Worm (Caenorhabditis elegans): ENCODE results near the gene cyp-34A5.

DNA sequence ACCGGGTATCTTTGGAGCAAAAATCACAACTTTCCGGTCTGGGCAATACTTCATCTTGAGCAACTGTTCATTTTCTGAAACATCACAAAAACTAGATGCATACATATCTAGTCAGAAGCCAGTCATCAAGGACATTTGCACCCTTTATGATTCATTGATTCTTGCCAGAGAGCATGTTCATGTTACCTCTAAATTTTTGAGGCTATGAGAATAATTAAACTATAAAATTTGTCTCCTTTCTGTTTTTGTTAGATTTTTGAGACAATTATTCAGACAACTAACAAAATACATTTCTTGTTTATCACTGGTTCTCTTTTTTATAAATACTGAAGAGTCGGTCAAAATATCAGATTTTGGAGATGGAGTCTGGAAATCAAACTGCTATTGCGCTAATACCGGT, 41.0 kb downstream of the cyp-34A5 start, which contains the start of gene srx-67:
- TF ChIP-seq rcor-1 (GFP tag; IDR thresholded peaks at IDR 0.05) (no peak), let-607 (tag; optimal IDR thresholded peaks at IDR 0.05) (no peak), F37B4.10 (GFP tag; IDR thresholded peaks at IDR 0.05) (no peak), somi-1 (GFP tag; optimal IDR thresholded peaks at IDR 0.05) (no peak), dox-1 (GFP tag; IDR thresholded peaks at IDR 0.05) (no peak), unc-62 (GFP tag; optimal IDR thresholded peaks at IDR 0.05) (no peak), Y79H2A.3 (GFP tag; conservative IDR thresholded peaks at IDR 0.05) (no peak), F10E7.11 (tag; optimal IDR thresholded peaks at IDR 0.05) (no peak)
